Worm (Caenorhabditis elegans) whole organism, L4/young adult: ENCODE results near the gene srg-32.

Experiments used
- W03F9.2 ChIP-seq: fragments of 150-350 bp; optimal IDR thresholded peaks from 2 replicates; lab custom pipeline; 2014; ENCODE audit warnings: missing biosample characterization, missing genetic modification characterization
- dao-5 ChIP-seq: sonication (generic microtip); optimal IDR thresholded peaks from 2 replicates; lab custom pipeline; 2016; ENCODE audit warnings: missing genotype, missing genetic modification characterization, moderate library complexity, missing compliant biosample characterization
- him-1 ChIP-seq: sonication (generic microtip); optimal IDR thresholded peaks from 2 replicates; lab custom pipeline; 2016; ENCODE audit warnings: missing genotype, missing genetic modification reagents, missing genetic modification characterization, missing compliant biosample characterization

ce11 chrV:10580638-10581037 is 8.0 kb downstream of the srg-32 start:
- no peak for TF ChIP-seq dao-5 (tag; lab: Kevin White, UChicago)
- no peak for TF ChIP-seq W03F9.2 (tag; lab: Kevin White, UChicago)
- TF ChIP-seq him-1 (tag; lab: Kevin White, UChicago) = no peak
